Fruit fly (Drosophila melanogaster): ENCODE measurements around the gene Tl.

Tl gene

DNA sequence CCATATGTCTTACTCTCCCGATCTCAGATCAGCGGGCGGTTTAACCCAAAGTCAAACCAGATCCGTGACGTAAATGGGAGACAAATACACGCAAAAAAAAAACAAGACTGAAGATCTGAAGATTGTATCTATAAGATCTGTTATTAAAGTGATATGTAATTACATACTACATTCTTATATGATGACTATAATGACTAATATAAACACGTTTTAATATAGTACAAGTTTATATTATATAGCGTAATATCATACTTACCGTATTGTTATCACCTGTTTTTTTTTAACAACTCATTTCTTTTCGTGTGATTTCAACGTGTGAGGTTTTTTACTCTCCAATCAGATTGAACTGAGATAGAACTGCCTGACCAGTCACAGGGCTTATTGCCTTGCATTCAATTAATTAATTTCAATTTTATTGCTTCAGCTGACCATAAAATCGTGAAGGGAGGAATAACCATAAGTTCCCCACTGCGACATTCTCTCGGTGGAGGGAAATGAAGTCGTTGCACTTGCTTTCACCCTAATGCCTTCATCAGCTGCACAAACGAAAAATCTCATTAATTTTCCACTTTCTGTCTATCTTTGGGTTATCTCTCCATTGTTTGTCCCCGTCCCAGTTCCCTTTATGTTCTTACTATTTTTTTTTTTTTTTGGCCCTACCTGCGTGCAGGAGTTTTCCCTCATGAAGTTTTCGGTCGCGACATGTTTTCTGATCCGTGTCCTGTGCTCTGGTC, 2.8 kb downstream of the Tl start (continued):
- TF ChIP-seq Hr51 (GFP tag; optimal IDR thresholded peaks at IDR 0.05), result peak in 1 of 2 experiments; percentile 61
- TF ChIP-seq CG17328 (GFP tag; IDR thresholded peaks at IDR 0.05), result 0 out of 2 replicates have a peak, but pooled peaks have one; percentile 34
- TF ChIP-seq CG17359 (tag; optimal IDR thresholded peaks at IDR 0.05), result peak; percentile 11
- TF ChIP-seq vvl (GFP tag; IDR thresholded peaks at IDR 0.05), result peak; percentile 43; the same call in 1 of the 2 replicates
- TF ChIP-seq phol (tag; optimal IDR thresholded peaks at IDR 0.05), result peak; percentile 53
- TF ChIP-seq CG3281 (GFP tag; optimal IDR thresholded peaks at IDR 0.05), result peak; percentile 16
- TF ChIP-seq CG15011 (GFP tag; optimal IDR thresholded peaks at IDR 0.05), result no peak
- peak; percentile 9 for TF ChIP-seq D19A (tag; optimal IDR thresholded peaks at IDR 0.05)
- TF ChIP-seq CG7839 (tag; optimal IDR thresholded peaks at IDR 0.05), result peak; percentile 60
- TF ChIP-seq CG10267 (tag; optimal IDR thresholded peaks at IDR 0.05), result peak; percentile 48
- TF ChIP-seq Dip2 (GFP tag; IDR thresholded peaks at IDR 0.05), result no peak
- peak; percentile 1 for TF ChIP-seq grau (tag; optimal IDR thresholded peaks at IDR 0.05)
- TF ChIP-seq al (GFP tag; IDR thresholded peaks at IDR 0.05), result 0 out of 2 replicates have a peak, but pooled peaks have one; percentile 16
- TF ChIP-seq Oli (tag; optimal IDR thresholded peaks at IDR 0.05), result peak; percentile 36
- no peak for TF ChIP-seq CG6254 (GFP tag; optimal IDR thresholded peaks at IDR 0.05)
- TF ChIP-seq CG2120 (GFP tag; optimal IDR thresholded peaks at IDR 0.05), result peak; percentile 50
- TF ChIP-seq Stat92E (GFP tag; optimal IDR thresholded peaks at IDR 0.05), result peak in 1 of 3 experiments; percentile 29
- no peak for TF ChIP-seq ab (GFP tag; optimal IDR thresholded peaks at IDR 0.05)
- peak; percentile 58 for TF ChIP-seq dmrt99B (tag; optimal IDR thresholded peaks at IDR 0.05)
- TF ChIP-seq Blimp-1 (GFP tag; optimal IDR thresholded peaks at IDR 0.05), result peak; percentile 57
- peak; percentile 19; the same call in 1 of the 2 replicates for TF ChIP-seq CG6689 (GFP tag; IDR thresholded peaks at IDR 0.05)
- no peak for TF ChIP-seq ssp (GFP tag; IDR thresholded peaks at IDR 0.05)
- no peak for TF ChIP-seq Asciz (GFP tag; optimal IDR thresholded peaks at IDR 0.05)
- TF ChIP-seq gsb-n (tag; optimal IDR thresholded peaks at IDR 0.05), result peak; percentile 40
- TF ChIP-seq bsh (GFP tag; optimal IDR thresholded peaks at IDR 0.05), result peak in 1 of 2 experiments; percentile 57
- no peak for TF ChIP-seq CG11085 (GFP tag; IDR thresholded peaks at IDR 0.05)
- peak; percentile 40; the same call in 2 of the 3 replicates for TF ChIP-seq CG17361 (GFP tag; IDR thresholded peaks at IDR 0.05)
- peak; percentile 64 for TF ChIP-seq CG11504 (tag; optimal IDR thresholded peaks at IDR 0.05)
- peak; percentile 64 for TF ChIP-seq unpg (GFP tag; optimal IDR thresholded peaks at IDR 0.05)
- TF ChIP-seq CG14050 (GFP tag; IDR thresholded peaks at IDR 0.05), result no peak
- TF ChIP-seq Doc2 (GFP tag; IDR thresholded peaks at IDR 0.05), result no peak
- TF ChIP-seq Nf-YB (GFP tag; optimal IDR thresholded peaks at IDR 0.05), result peak; percentile 78
- peak; percentile 24 for TF ChIP-seq Chrac-16 (GFP tag; optimal IDR thresholded peaks at IDR 0.05)
- TF ChIP-seq CG1602 (GFP tag; optimal IDR thresholded peaks at IDR 0.05), result peak; percentile 29
- TF ChIP-seq CG18262 (tag; optimal IDR thresholded peaks at IDR 0.05), result peak; percentile 35
- TF ChIP-seq Sox102F (GFP tag; optimal IDR thresholded peaks at IDR 0.05), result peak; percentile 66
- peak; percentile 69 for TF ChIP-seq CG2678 (tag; optimal IDR thresholded peaks at IDR 0.05)
- TF ChIP-seq CkIIα-i1 (GFP tag; IDR thresholded peaks at IDR 0.05), result no peak
- TF ChIP-seq Abd-B (GFP tag; optimal IDR thresholded peaks at IDR 0.05), result peak; percentile 21
- peak; percentile 25 for TF ChIP-seq CG10209 (GFP tag; optimal IDR thresholded peaks at IDR 0.05)
- TF ChIP-seq Meics (GFP tag; optimal IDR thresholded peaks at IDR 0.05), result peak; percentile 31
- TF ChIP-seq ham (GFP tag; IDR thresholded peaks at IDR 0.05), result no peak
- TF ChIP-seq zen2 (GFP tag; IDR thresholded peaks at IDR 0.05; ENCODE audit: partially characterized antibody), result no peak
- TF ChIP-seq br (optimal IDR thresholded peaks at IDR 0.05), result no peak
- TF ChIP-seq Ssrp (tag; optimal IDR thresholded peaks at IDR 0.05), result peak; percentile 11
- no peak for TF ChIP-seq HLHmδ (GFP tag; optimal IDR thresholded peaks at IDR 0.05)
- peak; percentile 6 for TF ChIP-seq CG17829 (tag; optimal IDR thresholded peaks at IDR 0.05)
- peak; percentile 27 for TF ChIP-seq CG1603 (tag; optimal IDR thresholded peaks at IDR 0.05)
